Worm (Caenorhabditis elegans) whole organism, L3 larva: Measurements from ENCODE around the gene clec-117.

Experiments used
- egl-27 ChIP-seq: sonication (generic microtip); optimal IDR thresholded peaks from 4 replicates; lab custom pipeline; 2017; ENCODE audit warnings: missing biosample characterization, missing genetic modification reagents, missing genetic modification characterization
- nfya-1 ChIP-seq: sonication (generic microtip); optimal IDR thresholded peaks from 2 replicates; lab custom pipeline; 2017; ENCODE audit warnings: missing genetic modification characterization, mild to moderate bottlenecking, missing compliant biosample characterization, antibody characterized with exemption, moderate library complexity; ENCODE audit not compliant: insufficient read depth
- nhr-11 ChIP-seq: fragments of 150-350 bp; optimal IDR thresholded peaks from 2 replicates; lab custom pipeline; 2014; ENCODE audit warnings: missing biosample characterization, missing genetic modification characterization
- unc-62 ChIP-seq: fragments of 150-350 bp; sonication (generic microtip); optimal IDR thresholded peaks from 4 replicates; lab custom pipeline; 2014; ENCODE audit warnings: missing biosample characterization, missing genetic modification reagents, missing genetic modification characterization

ce11 chrII:290282-290681 is 6.5 kb downstream of the clec-117 start, which contains the start of gene djr-1.1:
- TF ChIP-seq nfya-1 (no peak), nhr-11 (tag; lab: Kevin White, UChicago) (no peak), unc-62 (GFP tag; lab: Kevin White, UChicago) (no peak), egl-27 (no peak)
